Worm (Caenorhabditis elegans) whole organism, L2 larva: ENCODE measurements around the gene zer-1.

ENCODE experiments used
- ama-1 ChIP-seq: fragments of 150-350 bp; optimal IDR thresholded peaks from 2 replicates; lab custom pipeline; 2018; ENCODE audit warnings: inconsistent platforms
- ceh-16 ChIP-seq: fragments of 150-350 bp; optimal IDR thresholded peaks from 2 replicates; lab custom pipeline; 2014; ENCODE audit warnings: missing biosample characterization, missing genetic modification characterization
- ceh-82 ChIP-seq: fragments of 150-350 bp; optimal IDR thresholded peaks from 2 replicates; lab custom pipeline; 2014; ENCODE audit warnings: missing biosample characterization, missing genetic modification characterization
- egl-27 ChIP-seq: sonication (generic microtip); optimal IDR thresholded peaks from 3 replicates; lab custom pipeline; 2017; ENCODE audit warnings: missing biosample characterization, missing genetic modification reagents, missing genetic modification characterization
- lin-13 ChIP-seq: fragments of 150-350 bp; optimal IDR thresholded peaks from 2 replicates; lab custom pipeline; 2014; ENCODE audit warnings: missing biosample characterization, missing genetic modification reagents, missing genetic modification characterization
- nhr-237 ChIP-seq: fragments of 150-350 bp; optimal IDR thresholded peaks from 2 replicates; lab custom pipeline; 2014; ENCODE audit warnings: missing biosample characterization, missing genetic modification characterization
- nhr-6 ChIP-seq: fragments of 150-350 bp; optimal IDR thresholded peaks from 2 replicates; lab custom pipeline; 2014; ENCODE audit warnings: missing biosample characterization, missing genetic modification characterization
- unc-62 ChIP-seq: fragments of 150-350 bp; optimal IDR thresholded peaks from 2 replicates; lab custom pipeline; 2014; ENCODE audit warnings: missing biosample characterization, missing genetic modification reagents, missing genetic modification characterization
- zag-1 ChIP-seq: fragments of 150-350 bp; optimal IDR thresholded peaks from 2 replicates; lab custom pipeline; 2014; ENCODE audit warnings: missing biosample characterization, missing genetic modification characterization
- ztf-11 ChIP-seq: sonication (generic microtip); optimal IDR thresholded peaks from 2 replicates; lab custom pipeline; 2017; ENCODE audit warnings: missing biosample characterization, missing genetic modification characterization

- TF ChIP-seq unc-62 (GFP tag; lab: Kevin White, UChicago) (no peak), zag-1 (no peak), ztf-11 (tag; lab: Kevin White, UChicago) (no peak), nhr-237 (tag; lab: Kevin White, UChicago) (no peak), ceh-82 (no peak), ama-1 (lab: Kevin White, UChicago) (no peak), nhr-6 (tag; lab: Kevin White, UChicago) (no peak), lin-13 (no peak), egl-27 (no peak), ceh-16 (no peak)
These were observed 49.5 kb upstream of the zer-1 start, which contains the start of gene fbxa-55 for ce11 chrIII:936037-936507.
